Worm (Caenorhabditis elegans): ENCODE measurements around the gene srap-1.

Gene srap-1

ce11 chrII:11157660-11158059, 45.4 kb upstream of the srap-1 start (continued):
- TF ChIP-seq ztf-11 (tag; optimal IDR thresholded peaks at IDR 0.05): no peak
- TF ChIP-seq mdl-1 (tag; optimal IDR thresholded peaks at IDR 0.05): no peak
- TF ChIP-seq lin-38 (GFP tag; IDR thresholded peaks at IDR 0.05): peak; percentile 83
- 0 out of 2 replicates have a peak, but pooled peaks have one; percentile 53 for TF ChIP-seq saeg-2 (GFP tag; IDR thresholded peaks at IDR 0.05)
- TF ChIP-seq lir-3 (tag; optimal IDR thresholded peaks at IDR 0.05): no peak
- TF ChIP-seq nhr-111 (GFP tag; optimal IDR thresholded peaks at IDR 0.05): no peak
- TF ChIP-seq jun-1 (tag; optimal IDR thresholded peaks at IDR 0.05): no peak
- peak; percentile 84 for TF ChIP-seq madf-9 (GFP tag; conservative IDR thresholded peaks at IDR 0.05)
- peak; percentile 16 for TF ChIP-seq nhr-102 (tag; optimal IDR thresholded peaks at IDR 0.05)
- TF ChIP-seq lin-39 (tag; optimal IDR thresholded peaks at IDR 0.05): no peak
- TF ChIP-seq mep-1 (tag; optimal IDR thresholded peaks at IDR 0.05): peak; percentile 72
- TF ChIP-seq D1046.2 (GFP tag; IDR thresholded peaks at IDR 0.05): peak; percentile 83; the same call in 1 of the 2 replicates
- TF ChIP-seq fos-1 (tag; optimal IDR thresholded peaks at IDR 0.05): no peak
- TF ChIP-seq nhr-25 (tag; optimal IDR thresholded peaks at IDR 0.05; ENCODE audit: borderline replicate concordance, insufficient read depth): no peak
- no peak for TF ChIP-seq nhr-237 (tag; optimal IDR thresholded peaks at IDR 0.05)
- TF ChIP-seq aha-1 (tag): no peak
- TF ChIP-seq daf-8 (GFP tag; IDR thresholded peaks at IDR 0.05): no peak
- TF ChIP-seq dmd-9 (GFP tag; IDR thresholded peaks at IDR 0.05): no peak
- 0 out of 2 replicates have a peak, but pooled peaks have one; percentile 45 for TF ChIP-seq mdt-29 (GFP tag; IDR thresholded peaks at IDR 0.05)
- TF ChIP-seq ceh-32 (tag; optimal IDR thresholded peaks at IDR 0.05; ENCODE audit: poor library complexity): no peak
- no peak for TF ChIP-seq nhr-48 (tag; optimal IDR thresholded peaks at IDR 0.05)
- TF ChIP-seq dve-1 (tag; optimal IDR thresholded peaks at IDR 0.05; ENCODE audit: insufficient read depth): peak; percentile 38
- peak; percentile 20 for TF ChIP-seq dpl-1 (GFP tag; optimal IDR thresholded peaks at IDR 0.05)
- TF ChIP-seq ZK546.5 (tag; optimal IDR thresholded peaks at IDR 0.05): no peak
- no peak for TF ChIP-seq skn-1 (tag; optimal IDR thresholded peaks at IDR 0.05)
- peak; percentile 95 for TF ChIP-seq lim-7 (GFP tag; IDR thresholded peaks at IDR 0.05)
- TF ChIP-seq lin-29 (GFP tag; IDR thresholded peaks at IDR 0.05): 0 out of 2 replicates have a peak, but pooled peaks have one; percentile 44
- TF ChIP-seq pqm-1 (tag; optimal IDR thresholded peaks at IDR 0.05): no peak
- peak; percentile 65; the same call in 1 of the 2 replicates for TF ChIP-seq Y48G9A.11 (GFP tag; IDR thresholded peaks at IDR 0.05)
- 0 out of 2 replicates have a peak, but pooled peaks have one; percentile 57 for TF ChIP-seq ctbp-1 (GFP tag; IDR thresholded peaks at IDR 0.05)
- TF ChIP-seq mxl-3 (GFP tag; optimal IDR thresholded peaks at IDR 0.05): no peak
- peak; percentile 72; the same call in 1 of the 2 replicates for TF ChIP-seq mxl-2 (GFP tag; conservative IDR thresholded peaks at IDR 0.05)
- no peak for TF ChIP-seq F10B5.3 (tag; optimal IDR thresholded peaks at IDR 0.05)
- no peak for TF ChIP-seq F49E8.2 (tag; optimal IDR thresholded peaks at IDR 0.05; ENCODE audit: borderline replicate concordance)
- TF ChIP-seq nhr-77 (tag; optimal IDR thresholded peaks at IDR 0.05): peak; percentile 43
- TF ChIP-seq unc-130 (GFP tag; optimal IDR thresholded peaks at IDR 0.05): peak; percentile 14
- no peak for TF ChIP-seq ama-1 (optimal IDR thresholded peaks at IDR 0.05)
- peak; percentile 8 to 39 for TF ChIP-seq daf-16 (GFP tag; optimal IDR thresholded peaks at IDR 0.05)
- peak; percentile 64 for TF ChIP-seq daf-16 (tag; optimal IDR thresholded peaks at IDR 0.05)
- peak; percentile 4 for TF ChIP-seq Y5F2A.4 (GFP tag; optimal IDR thresholded peaks at IDR 0.05)
- peak; percentile 83 for TF ChIP-seq dmd-8 (GFP tag; IDR thresholded peaks at IDR 0.05)
- peak; percentile 40 for TF ChIP-seq duxl-1 (tag; optimal IDR thresholded peaks at IDR 0.05; ENCODE audit: poor library complexity)
- TF ChIP-seq tra-1 (GFP tag; IDR thresholded peaks at IDR 0.05): peak; percentile 71; the same call in 1 of the 2 replicates
- TF ChIP-seq lin-15B (tag; optimal IDR thresholded peaks at IDR 0.05): no peak
- TF ChIP-seq cey-2 (tag; optimal IDR thresholded peaks at IDR 0.05; ENCODE audit: borderline replicate concordance, insufficient read depth): no peak
- TF ChIP-seq nhr-11 (tag; optimal IDR thresholded peaks at IDR 0.05): no peak
- TF ChIP-seq rbr-2 (tag; optimal IDR thresholded peaks at IDR 0.05): peak; percentile 56
- peak; percentile 77 for TF ChIP-seq daf-19 (GFP tag; conservative IDR thresholded peaks at IDR 0.05)
- TF ChIP-seq nhr-76 (tag; optimal IDR thresholded peaks at IDR 0.05): no peak
- no peak for TF ChIP-seq zfp-2 (tag; optimal IDR thresholded peaks at IDR 0.05)
- TF ChIP-seq nhr-41 (GFP tag; IDR thresholded peaks at IDR 0.05): no peak
